Worm (Caenorhabditis elegans) whole organism, late embryonic: ENCODE results near the gene H40L08.7.

ENCODE experiments used
- ama-1 ChIP-seq: fragments of 150-350 bp; optimal IDR thresholded peaks from 2 replicates; lab custom pipeline; 2014
- nhr-11 ChIP-seq: fragments of 150-350 bp; optimal IDR thresholded peaks from 2 replicates; lab custom pipeline; 2014; ENCODE audit warnings: missing biosample characterization, missing genetic modification characterization
- pqm-1 ChIP-seq: sonication (generic microtip); optimal IDR thresholded peaks from 2 replicates; lab custom pipeline; 2016; ENCODE audit warnings: missing genetic modification characterization, missing compliant biosample characterization
- ref-2 ChIP-seq: sonication (generic microtip); optimal IDR thresholded peaks from 2 replicates; lab custom pipeline; 2016; ENCODE audit warnings: missing genetic modification characterization, missing compliant biosample characterization

- TF ChIP-seq nhr-11 (tag; lab: Kevin White, UChicago) (no peak), ama-1 (lab: Kevin White, UChicago) (no peak), pqm-1 (no peak), ref-2 (tag; lab: Kevin White, UChicago) (no peak)
Measured at ce11 chrX:15097763-15098162, 20.2 kb upstream of the H40L08.7 start, which contains the start of gene F09B12.3.
